Worm (Caenorhabditis elegans) whole organism, late embryonic: ENCODE results near the gene F53A9.9.

Experiments
- C08G9.2 ChIP-seq: sonication (generic microtip); optimal IDR thresholded peaks from 2 replicates; lab custom pipeline; 2016; ENCODE audit warnings: mild to moderate bottlenecking, missing genetic modification characterization, moderate library complexity, missing compliant biosample characterization
- F13H6.1 ChIP-seq: sonication (generic microtip); optimal IDR thresholded peaks from 2 replicates; lab custom pipeline; 2016; ENCODE audit warnings: missing genetic modification characterization, missing compliant biosample characterization
- K02D7.2 ChIP-seq: sonication (generic microtip); optimal IDR thresholded peaks from 2 replicates; lab custom pipeline; 2017; ENCODE audit warnings: mild to moderate bottlenecking, missing genetic modification characterization, missing compliant biosample characterization
- K09A11.1 ChIP-seq: sonication (generic microtip); optimal IDR thresholded peaks from 2 replicates; lab custom pipeline; 2017; ENCODE audit warnings: antibody characterized with exemption, mild to moderate bottlenecking, missing genetic modification characterization, missing compliant biosample characterization; ENCODE audit not compliant: insufficient read depth
- T23F11.4 ChIP-seq: fragments of 200-800 bp; sonication (Bioruptor generic); optimal IDR thresholded peaks from 2 replicates; lab custom pipeline; 2018; ENCODE audit warnings: mild to moderate bottlenecking, missing genetic modification characterization, missing compliant biosample characterization
- Y22D7AL.16 ChIP-seq: sonication (generic microtip); optimal IDR thresholded peaks from 2 replicates; lab custom pipeline; 2016; ENCODE audit warnings: missing genetic modification characterization, missing compliant biosample characterization
- ahr-1 ChIP-seq: sonication (generic microtip); optimal IDR thresholded peaks from 2 replicates; lab custom pipeline; 2016; ENCODE audit warnings: missing genetic modification characterization, missing compliant biosample characterization
- ama-1 ChIP-seq: fragments of 150-350 bp; optimal IDR thresholded peaks from 2 replicates; lab custom pipeline; 2014
- ceh-18 ChIP-seq: sonication (generic microtip); optimal IDR thresholded peaks from 2 replicates; lab custom pipeline; 2016; ENCODE audit warnings: missing genetic modification characterization, missing compliant biosample characterization
- ceh-19 ChIP-seq: fragments of 200-800 bp; sonication (Bioruptor generic); optimal IDR thresholded peaks from 2 replicates; lab custom pipeline; 2018; ENCODE audit warnings: mild to moderate bottlenecking, missing genetic modification characterization, missing compliant biosample characterization
- ceh-2 ChIP-seq: sonication (generic microtip); optimal IDR thresholded peaks from 2 replicates; lab custom pipeline; 2016; ENCODE audit warnings: missing genotype, missing genetic modification characterization, missing compliant biosample characterization
- ceh-31 ChIP-seq: sonication (generic microtip); optimal IDR thresholded peaks from 2 replicates; lab custom pipeline; 2016; ENCODE audit warnings: missing genetic modification characterization, missing compliant biosample characterization
- ceh-34 ChIP-seq: sonication (generic microtip); optimal IDR thresholded peaks from 2 replicates; lab custom pipeline; 2016; ENCODE audit warnings: mild to moderate bottlenecking, missing genetic modification characterization, missing compliant biosample characterization
- ceh-48 ChIP-seq: sonication (generic microtip); optimal IDR thresholded peaks from 2 replicates; lab custom pipeline; 2016; ENCODE audit warnings: missing genetic modification characterization, inconsistent platforms, missing compliant biosample characterization
- ceh-6 ChIP-seq: fragments of 200-800 bp; sonication (Bioruptor generic); optimal IDR thresholded peaks from 2 replicates; lab custom pipeline; 2018; ENCODE audit warnings: mild to moderate bottlenecking, missing genetic modification characterization, missing compliant biosample characterization
- ceh-9 ChIP-seq: sonication (generic microtip); optimal IDR thresholded peaks from 2 replicates; lab custom pipeline; 2016; ENCODE audit warnings: mild to moderate bottlenecking, missing genetic modification characterization, inconsistent platforms, missing compliant biosample characterization
- elt-2 ChIP-seq: sonication (generic microtip); optimal IDR thresholded peaks from 2 replicates; lab custom pipeline; 2016; ENCODE audit warnings: missing genetic modification reagents, missing genetic modification characterization, missing compliant biosample characterization
- elt-4 ChIP-seq: sonication (generic microtip); optimal IDR thresholded peaks from 2 replicates; lab custom pipeline; 2016; ENCODE audit warnings: missing genetic modification characterization, missing compliant biosample characterization
- ets-4 ChIP-seq: sonication (generic microtip); optimal IDR thresholded peaks from 2 replicates; lab custom pipeline; 2016; ENCODE audit warnings: missing genetic modification characterization, missing compliant biosample characterization
- fax-1 ChIP-seq: sonication (generic microtip); optimal IDR thresholded peaks from 2 replicates; lab custom pipeline; 2016; ENCODE audit warnings: missing genotype, missing genetic modification characterization, missing compliant biosample characterization
- fkh-6 ChIP-seq: sonication (generic microtip); optimal IDR thresholded peaks from 2 replicates; lab custom pipeline; 2016; ENCODE audit warnings: missing genetic modification characterization, missing compliant biosample characterization
- hlh-15 ChIP-seq: sonication (generic microtip); optimal IDR thresholded peaks from 2 replicates; lab custom pipeline; 2016; ENCODE audit warnings: missing genetic modification characterization, missing compliant biosample characterization
- hlh-30 ChIP-seq: sonication (generic microtip); optimal IDR thresholded peaks from 2 replicates; lab custom pipeline; 2017; ENCODE audit warnings: antibody characterized with exemption, missing genetic modification characterization, missing compliant biosample characterization; ENCODE audit not compliant: insufficient read depth
- lim-6 ChIP-seq: sonication (generic microtip); optimal IDR thresholded peaks from 2 replicates; lab custom pipeline; 2016; ENCODE audit warnings: missing genetic modification characterization, missing compliant biosample characterization
- madf-2 ChIP-seq: sonication (generic microtip); optimal IDR thresholded peaks from 2 replicates; lab custom pipeline; 2017; ENCODE audit warnings: missing genetic modification characterization, missing compliant biosample characterization
- mec-3 ChIP-seq: sonication (generic microtip); optimal IDR thresholded peaks from 2 replicates; lab custom pipeline; 2016; ENCODE audit warnings: borderline replicate concordance, missing genetic modification characterization, missing compliant biosample characterization
- npax-4 ChIP-seq: sonication (generic microtip); optimal IDR thresholded peaks from 2 replicates; lab custom pipeline; 2016; ENCODE audit warnings: missing genetic modification characterization, missing compliant biosample characterization
- odd-2 ChIP-seq: sonication (generic microtip); optimal IDR thresholded peaks from 2 replicates; lab custom pipeline; 2017; ENCODE audit warnings: antibody characterized with exemption, mild to moderate bottlenecking, missing genetic modification characterization, missing compliant biosample characterization
- pax-1 ChIP-seq: fragments of 150-350 bp; optimal IDR thresholded peaks from 2 replicates; lab custom pipeline; 2014; ENCODE audit warnings: missing biosample characterization, missing genetic modification characterization
- pha-2 ChIP-seq: sonication (generic microtip); optimal IDR thresholded peaks from 2 replicates; lab custom pipeline; 2017; ENCODE audit warnings: mild to moderate bottlenecking, missing genetic modification characterization, missing compliant biosample characterization
- pqm-1 ChIP-seq: sonication (generic microtip); optimal IDR thresholded peaks from 2 replicates; lab custom pipeline; 2016; ENCODE audit warnings: missing genetic modification characterization, missing compliant biosample characterization
- pros-1 ChIP-seq: fragments of 150-350 bp; optimal IDR thresholded peaks from 2 replicates; lab custom pipeline; 2014; ENCODE audit warnings: missing biosample characterization, missing genetic modification reagents, missing genetic modification characterization
- rnt-1 ChIP-seq: sonication (generic microtip); optimal IDR thresholded peaks from 2 replicates; lab custom pipeline; 2016; ENCODE audit warnings: missing genetic modification characterization, missing compliant biosample characterization
- sdc-2 ChIP-seq: sonication (generic microtip); optimal IDR thresholded peaks from 2 replicates; lab custom pipeline; 2016; ENCODE audit warnings: missing genotype, missing genetic modification characterization, missing compliant biosample characterization
- sox-4 ChIP-seq: sonication (generic microtip); optimal IDR thresholded peaks from 2 replicates; lab custom pipeline; 2017; ENCODE audit warnings: mild to moderate bottlenecking, missing genetic modification characterization, inconsistent platforms, missing compliant biosample characterization
- ttx-3 ChIP-seq: sonication (generic microtip); optimal IDR thresholded peaks from 2 replicates; lab custom pipeline; 2016; ENCODE audit warnings: missing genetic modification reagents, missing genetic modification characterization, missing compliant biosample characterization
- unc-42 ChIP-seq: sonication (generic microtip); optimal IDR thresholded peaks from 2 replicates; lab custom pipeline; 2016; ENCODE audit warnings: missing genotype, missing genetic modification characterization, missing compliant biosample characterization
- unc-55 ChIP-seq: sonication (generic microtip); optimal IDR thresholded peaks from 2 replicates; lab custom pipeline; 2017; ENCODE audit warnings: missing biosample characterization, missing genetic modification reagents, missing genetic modification characterization
- ztf-16 ChIP-seq: sonication (generic microtip); optimal IDR thresholded peaks from 2 replicates; lab custom pipeline; 2017; ENCODE audit warnings: missing genetic modification characterization, missing compliant biosample characterization

The F53A9.9 gene

DNA sequence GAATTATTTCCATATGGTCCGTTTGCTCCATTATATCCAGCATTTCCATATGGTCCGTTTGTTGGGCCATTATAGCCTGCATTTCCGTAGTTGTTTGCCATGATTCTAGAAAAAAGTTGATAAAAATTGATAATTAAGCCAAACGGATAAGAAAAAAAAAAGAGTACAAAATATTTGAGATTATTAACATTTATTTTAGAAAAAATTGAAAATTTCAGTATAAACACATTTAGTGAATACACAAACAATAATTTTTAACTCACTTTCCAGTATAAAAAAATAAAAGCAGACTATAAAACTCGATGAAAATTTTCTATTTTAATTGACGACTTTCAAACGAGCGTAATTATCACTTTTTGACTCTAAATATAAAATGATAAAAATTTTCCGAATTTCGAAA, at the start of gene F53A9.9:
TSS of gene F53A9.9 (minus strand) at position 101 of the 400 bp plus-strand sequence.
- no peak for TF ChIP-seq ceh-6 (GFP tag; lab: Kevin White, UChicago)

DNA sequence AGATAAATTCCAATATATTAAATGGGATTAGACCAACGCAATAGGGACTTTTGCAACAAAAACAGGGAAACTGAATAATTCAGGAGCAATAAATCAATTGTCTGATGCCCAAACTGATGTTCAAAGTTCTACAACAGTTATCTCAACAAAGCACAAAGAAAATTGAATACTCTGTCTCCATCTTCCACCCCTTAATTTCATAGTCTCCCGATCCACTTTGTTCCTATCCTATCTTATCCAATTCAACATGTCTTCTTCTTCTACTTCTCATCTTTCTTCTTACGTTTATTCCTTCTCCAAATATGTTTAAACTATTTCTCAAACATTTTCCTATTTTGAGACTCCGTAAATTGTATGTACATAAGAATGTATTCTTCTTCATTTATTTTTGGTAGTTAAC, 49.8 kb upstream of the F53A9.9 start:
- TF ChIP-seq unc-42 (tag; lab: Kevin White, UChicago) (peak; percentile 93), Y22D7AL.16 (no peak)

DNA sequence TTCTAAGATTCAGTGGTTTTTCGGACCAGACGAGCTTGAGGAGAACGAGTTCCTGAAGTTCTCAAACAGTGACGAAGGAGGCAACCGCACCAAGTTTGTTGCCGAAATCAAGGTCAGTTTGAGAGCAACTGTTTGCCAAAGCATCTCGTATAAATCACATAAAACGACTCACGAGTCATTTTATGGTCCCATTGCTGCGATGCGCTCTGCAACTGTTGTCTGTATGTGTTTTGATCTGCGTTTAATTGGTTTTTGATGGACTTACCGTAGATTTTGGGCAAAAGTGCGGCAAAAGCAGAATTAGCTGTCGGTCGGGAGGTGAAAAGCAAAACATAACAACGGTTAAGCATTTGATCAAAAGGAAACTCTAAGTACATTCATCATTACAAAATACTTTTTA, 43.5 kb upstream of the F53A9.9 start:
- TF ChIP-seq ama-1 (lab: Kevin White, UChicago) (no peak), ceh-31 (tag; lab: Kevin White, UChicago) (no peak), T23F11.4 (GFP tag; lab: Kevin White, UChicago) (no peak), ttx-3 (tag; lab: Kevin White, UChicago) (no peak)

DNA sequence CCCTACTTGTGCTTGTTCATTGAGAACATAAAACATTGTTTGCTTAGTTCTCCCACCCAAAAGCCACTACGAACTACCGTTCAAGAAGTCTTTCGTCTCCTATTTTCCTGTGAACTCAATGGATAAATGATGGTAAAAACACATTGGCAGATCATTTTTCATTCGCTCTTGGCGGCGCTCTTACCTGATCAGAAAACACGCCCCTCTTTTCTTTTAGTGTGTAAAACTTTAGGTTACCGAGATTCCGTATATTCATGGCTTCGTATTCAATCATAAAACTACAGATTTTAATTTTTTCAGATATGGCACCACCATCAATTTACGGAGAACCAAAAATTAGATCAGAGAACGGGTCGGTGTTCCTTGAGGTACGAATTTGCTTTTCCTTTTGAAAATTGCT, 43.0 kb upstream of the F53A9.9 start, which contains the start of gene zig-12:
TSS of gene zig-12 (plus strand) at position 301 of the 400 bp plus-strand sequence.
- no peak for TF ChIP-seq mec-3
- no peak for TF ChIP-seq K02D7.2 (tag; lab: Kevin White, UChicago)
- TF ChIP-seq ahr-1 (tag; lab: Kevin White, UChicago): no peak
- TF ChIP-seq fkh-6 (tag; lab: Kevin White, UChicago): no peak
- TF ChIP-seq elt-2 (tag; lab: Kevin White, UChicago): no peak
- TF ChIP-seq pax-1 (tag; lab: Kevin White, UChicago): no peak
- no peak for TF ChIP-seq npax-4 (tag; lab: Kevin White, UChicago)
- TF ChIP-seq pqm-1 (tag; lab: Kevin White, UChicago): no peak
- TF ChIP-seq T23F11.4 (GFP tag; lab: Kevin White, UChicago): no peak
- TF ChIP-seq ceh-34: no peak
- no peak for TF ChIP-seq lim-6 (tag; lab: Kevin White, UChicago)
- TF ChIP-seq Y22D7AL.16: no peak

- TF ChIP-seq ceh-18 (tag; lab: Kevin White, UChicago): peak; percentile 58
- peak; percentile 8 for TF ChIP-seq rnt-1 (tag; lab: Kevin White, UChicago)
- TF ChIP-seq madf-2 (tag; lab: Kevin White, UChicago): no peak
- TF ChIP-seq unc-55 (GFP tag; lab: Kevin White, UChicago): peak; percentile 9
Measured at ce11 chrX:8762927-8763326, 42.4 kb upstream of the F53A9.9 start.

DNA sequence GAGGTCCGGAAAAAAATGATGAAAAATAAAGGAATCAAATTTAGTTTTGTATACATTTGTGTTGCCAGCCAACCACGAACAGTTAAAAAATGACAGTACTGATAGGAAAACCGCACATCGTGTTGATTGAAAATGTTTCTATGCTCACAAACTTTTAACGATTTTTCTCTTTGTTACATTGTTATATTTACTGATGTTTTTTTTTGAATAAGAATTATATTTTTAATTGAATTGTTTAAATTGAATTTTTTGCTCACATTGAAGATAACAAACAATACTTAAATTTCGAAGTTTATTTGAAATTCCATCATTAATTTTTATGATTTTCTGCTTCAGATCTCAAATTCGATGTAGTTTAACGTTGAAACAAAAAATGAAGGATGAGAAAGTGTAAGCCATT, 40.9 kb upstream of the F53A9.9 start, which contains the start of gene M02D8.5:
TSS of gene M02D8.5 (minus strand) at position 101 of the 400 bp plus-strand sequence.
- TF ChIP-seq ceh-9 (tag; lab: Kevin White, UChicago) (no peak), Y22D7AL.16 (no peak), unc-42 (tag; lab: Kevin White, UChicago) (no peak), ets-4 (tag; lab: Kevin White, UChicago) (no peak), ceh-19 (GFP tag; lab: Kevin White, UChicago) (no peak), C08G9.2 (tag; lab: Kevin White, UChicago) (no peak), sox-4 (tag; lab: Kevin White, UChicago) (no peak), ceh-31 (tag; lab: Kevin White, UChicago) (no peak), ceh-2 (tag; lab: Kevin White, UChicago) (no peak), ceh-6 (GFP tag; lab: Kevin White, UChicago) (no peak), K02D7.2 (tag; lab: Kevin White, UChicago) (no peak)

DNA sequence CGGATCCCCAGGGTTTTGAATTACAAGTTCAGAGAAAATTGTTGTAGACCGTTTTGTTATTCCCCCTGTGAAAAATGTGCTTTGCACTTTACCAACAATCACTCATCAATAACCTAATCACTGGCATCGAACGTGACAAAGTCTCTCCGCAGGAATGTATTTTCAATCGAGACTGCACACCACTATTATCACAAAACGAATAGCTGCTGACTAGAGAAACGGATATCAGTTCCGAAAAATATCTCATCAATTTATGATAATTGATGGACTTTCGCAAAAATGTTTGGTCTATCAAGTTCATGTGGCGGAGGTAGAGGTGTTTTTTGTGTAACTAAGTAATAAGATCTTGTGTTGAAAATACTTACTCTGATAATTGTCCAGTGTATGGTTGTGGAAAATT, 40.5 kb upstream of the F53A9.9 start:
- TF ChIP-seq F13H6.1 (no peak), sox-4 (tag; lab: Kevin White, UChicago) (no peak), odd-2 (tag; lab: Kevin White, UChicago) (no peak), sdc-2 (no peak), fax-1 (tag; lab: Kevin White, UChicago) (no peak), ztf-16 (no peak), ceh-18 (tag; lab: Kevin White, UChicago) (no peak), hlh-15 (tag; lab: Kevin White, UChicago) (no peak), pha-2 (tag; lab: Kevin White, UChicago) (no peak), hlh-30 (no peak), K09A11.1 (no peak), ceh-31 (tag; lab: Kevin White, UChicago) (no peak), pros-1 (no peak), ahr-1 (tag; lab: Kevin White, UChicago) (no peak), elt-4 (no peak), npax-4 (tag; lab: Kevin White, UChicago) (no peak), ceh-48 (no peak)
- TF ChIP-seq, all 69 proteins: peak for 0
